Worm (Caenorhabditis elegans): ENCODE data around the gene Y39A1A.24.

The Y39A1A.24 gene

DNA sequence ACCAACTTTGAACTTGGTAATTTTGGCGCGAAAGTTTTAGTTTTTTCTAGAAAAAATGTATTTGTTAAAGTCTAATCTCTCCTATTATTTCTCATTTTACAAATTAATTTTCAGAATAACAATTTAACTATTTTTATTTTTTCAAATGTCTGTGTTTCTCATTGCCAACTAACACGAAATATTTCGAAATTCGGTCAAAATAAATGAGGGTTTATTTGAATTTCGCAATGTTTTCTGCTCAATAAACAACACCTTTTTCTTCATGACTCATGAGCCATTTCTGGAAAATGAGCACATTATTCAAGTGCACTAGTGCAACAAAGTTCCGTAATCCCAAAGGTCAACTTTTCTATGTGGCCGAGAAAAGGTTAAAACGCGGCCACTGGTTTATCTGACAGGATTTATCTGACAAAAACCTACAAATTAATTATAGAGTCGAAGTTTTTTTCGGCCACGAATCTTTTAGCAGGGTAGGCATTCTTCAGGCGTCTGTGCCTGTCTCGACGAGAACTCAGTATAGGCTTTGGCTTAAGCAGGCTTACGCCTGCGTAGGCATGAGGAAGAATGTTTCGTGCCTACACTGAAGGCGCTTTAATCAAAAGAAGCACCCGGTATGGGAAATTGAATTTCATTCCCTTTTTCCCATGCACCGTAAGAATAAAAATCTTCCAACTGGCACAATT lies 26.0 kb downstream of the Y39A1A.24 start, which contains the start of gene Y39A1A.27:
Gene Y39A1A.27 (plus strand): TSS at position 633 of the 683 bp plus-strand sequence.
- TF ChIP-seq hlh-1 (tag; optimal IDR thresholded peaks at IDR 0.05), result no peak
- TF ChIP-seq mab-5 (tag; optimal IDR thresholded peaks at IDR 0.05), result no peak
- no peak for TF ChIP-seq ces-1 (GFP tag; optimal IDR thresholded peaks at IDR 0.05)
- no peak for TF ChIP-seq ceh-43 (GFP tag; optimal IDR thresholded peaks at IDR 0.05)
- TF ChIP-seq nhr-28 (tag; optimal IDR thresholded peaks at IDR 0.05), result no peak
- no peak for TF ChIP-seq ceh-39 (tag; optimal IDR thresholded peaks at IDR 0.05)
- no peak for TF ChIP-seq zip-8 (tag; optimal IDR thresholded peaks at IDR 0.05)

DNA sequence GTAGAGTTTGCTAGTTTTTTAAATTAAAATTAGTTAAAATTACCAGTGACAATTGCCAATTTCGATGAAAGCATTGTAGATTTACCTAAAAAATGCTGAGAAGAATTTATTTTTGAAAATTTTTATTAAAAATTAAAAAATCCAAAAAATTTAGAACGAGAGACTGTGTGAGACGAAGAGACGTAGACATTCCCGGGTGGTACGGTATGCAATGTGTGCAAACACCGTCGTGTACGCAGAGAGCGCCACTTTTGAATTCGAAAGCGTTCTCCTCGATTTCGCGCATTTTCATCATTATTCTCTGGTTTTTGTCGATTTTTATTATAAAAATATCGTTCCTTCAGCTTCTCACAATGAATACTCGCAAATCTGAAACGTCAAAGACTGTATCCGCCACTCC lies 30.3 kb downstream of the Y39A1A.24 start, which contains the start of the genes dhs-11 and orc-1:
Gene dhs-11 (minus strand): TSS at position 85 of the 400 bp plus-strand sequence.
Gene orc-1 (plus strand): TSS at position 349 of the 400 bp plus-strand sequence.
- TF ChIP-seq lsy-2 (tag; optimal IDR thresholded peaks at IDR 0.05) (peak; percentile 97), mep-1 (tag; optimal IDR thresholded peaks at IDR 0.05) (peak; percentile 58), zip-8 (tag; optimal IDR thresholded peaks at IDR 0.05) (no peak), drap-1 (GFP tag; optimal IDR thresholded peaks at IDR 0.05) (no peak), bed-3 (GFP tag; optimal IDR thresholded peaks at IDR 0.05) (no peak), lin-13 (tag; optimal IDR thresholded peaks at IDR 0.05) (peak; percentile 15), sptf-1 (tag; optimal IDR thresholded peaks at IDR 0.05) (peak; percentile 25), M03D4.4 (tag; optimal IDR thresholded peaks at IDR 0.05) (no peak)

ce11 chrIII:10646094-10646493 lies 33.7 kb downstream of the Y39A1A.24 start, which contains the start of gene orc-4:
Gene orc-4 (plus strand): TSS chrIII:10646170.
- TF ChIP-seq mep-1 (tag; optimal IDR thresholded peaks at IDR 0.05), result no peak
- TF ChIP-seq mab-5 (tag; optimal IDR thresholded peaks at IDR 0.05), result no peak
- TF ChIP-seq ztf-11 (tag; optimal IDR thresholded peaks at IDR 0.05), result no peak
- no peak for TF ChIP-seq M03D4.4 (tag; optimal IDR thresholded peaks at IDR 0.05)
- TF ChIP-seq blmp-1 (tag; optimal IDR thresholded peaks at IDR 0.05), result no peak
- no peak for TF ChIP-seq flh-1 (GFP tag; optimal IDR thresholded peaks at IDR 0.05)
- no peak for TF ChIP-seq lin-13 (tag; optimal IDR thresholded peaks at IDR 0.05)
- TF ChIP-seq elt-1 (tag; optimal IDR thresholded peaks at IDR 0.05; ENCODE audit: borderline replicate concordance, insufficient read depth), result no peak
- TF ChIP-seq nhr-76 (tag; optimal IDR thresholded peaks at IDR 0.05), result no peak
- TF ChIP-seq nhr-28 (tag; optimal IDR thresholded peaks at IDR 0.05), result no peak
- no peak for TF ChIP-seq bed-3 (GFP tag; optimal IDR thresholded peaks at IDR 0.05)

DNA sequence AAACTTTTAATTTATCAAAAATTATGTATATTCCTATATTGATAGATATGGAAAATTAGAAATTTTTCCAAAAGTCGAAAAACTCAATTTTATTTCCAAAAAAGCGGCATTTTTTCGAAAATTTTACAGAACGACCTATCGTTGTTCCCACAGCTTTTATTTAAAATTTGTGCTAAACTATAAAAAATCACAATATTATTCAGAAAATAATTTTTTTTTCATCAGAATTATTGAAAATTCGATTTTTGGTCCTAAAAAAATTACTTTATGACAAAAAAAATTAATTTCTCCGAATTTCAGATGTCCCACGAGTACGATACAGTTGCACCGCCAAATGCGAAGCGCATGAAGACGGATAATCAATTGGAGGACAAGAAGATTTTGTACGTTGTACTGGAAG lies 36.8 kb downstream of the Y39A1A.24 start, which contains the start of gene emg-1:
Gene emg-1 (plus strand): TSS at position 301 of the 400 bp plus-strand sequence.
- TF ChIP-seq ham-2 (GFP tag; optimal IDR thresholded peaks at IDR 0.05) (no peak), nhr-2 (tag; optimal IDR thresholded peaks at IDR 0.05) (no peak), lin-32 (GFP tag; optimal IDR thresholded peaks at IDR 0.05) (no peak), ces-1 (GFP tag; optimal IDR thresholded peaks at IDR 0.05) (no peak), mls-2 (tag; optimal IDR thresholded peaks at IDR 0.05) (no peak), lin-13 (tag; optimal IDR thresholded peaks at IDR 0.05) (no peak), cnd-1 (tag; optimal IDR thresholded peaks at IDR 0.05) (no peak), unc-62 (GFP tag; optimal IDR thresholded peaks at IDR 0.05) (no peak), M03D4.4 (tag; optimal IDR thresholded peaks at IDR 0.05) (no peak)

ce11 chrIII:10651634-10652033 lies 39.2 kb downstream of the Y39A1A.24 start:
- TF ChIP-seq unc-62 (GFP tag; optimal IDR thresholded peaks at IDR 0.05), result peak; percentile 24
- TF ChIP-seq hlh-1 (tag; optimal IDR thresholded peaks at IDR 0.05), result no peak
- peak; percentile 32 for TF ChIP-seq zip-8 (tag; optimal IDR thresholded peaks at IDR 0.05)
- peak; percentile 95 for TF ChIP-seq pha-4 (tag; optimal IDR thresholded peaks at IDR 0.05)
- TF ChIP-seq ceh-83 (GFP tag; optimal IDR thresholded peaks at IDR 0.05), result no peak
- peak; percentile 54 for TF ChIP-seq lsy-2 (tag; optimal IDR thresholded peaks at IDR 0.05)
- TF ChIP-seq ces-1 (GFP tag; optimal IDR thresholded peaks at IDR 0.05), result peak; percentile 67
- TF ChIP-seq nhr-2 (tag; optimal IDR thresholded peaks at IDR 0.05), result peak; percentile 56
- peak; percentile 64 for TF ChIP-seq lin-13 (tag; optimal IDR thresholded peaks at IDR 0.05)
- peak; percentile 69 for TF ChIP-seq ham-2 (GFP tag; optimal IDR thresholded peaks at IDR 0.05)
- TF ChIP-seq lin-32 (GFP tag; optimal IDR thresholded peaks at IDR 0.05), result peak; percentile 42
- peak; percentile 27 for TF ChIP-seq sem-2 (GFP tag; optimal IDR thresholded peaks at IDR 0.05)
- TF ChIP-seq drap-1 (GFP tag; optimal IDR thresholded peaks at IDR 0.05), result peak; percentile 18
- TF ChIP-seq cnd-1 (tag; optimal IDR thresholded peaks at IDR 0.05), result peak; percentile 44
- no peak for TF ChIP-seq nhr-76 (tag; optimal IDR thresholded peaks at IDR 0.05)
- TF ChIP-seq mls-2 (tag; optimal IDR thresholded peaks at IDR 0.05), result peak; percentile 56
- no peak for TF ChIP-seq flh-1 (GFP tag; optimal IDR thresholded peaks at IDR 0.05)
- TF ChIP-seq ceh-39 (tag; optimal IDR thresholded peaks at IDR 0.05), result peak; percentile 70
